Worm (Caenorhabditis elegans) whole organism, young adult: ENCODE results near the gene F44E2.6.

Source experiments
- B0035.1 ChIP-seq: sonication (generic microtip); optimal IDR thresholded peaks from 2 replicates; lab custom pipeline; 2016; ENCODE audit warnings: missing genetic modification characterization, mild to moderate bottlenecking, missing compliant biosample characterization, missing genotype, missing genetic modification reagents
- F10E7.11 ChIP-seq: sonication (generic microtip); optimal IDR thresholded peaks from 2 replicates; lab custom pipeline; 2017; ENCODE audit warnings: mild to moderate bottlenecking, missing genetic modification characterization, moderate library complexity, missing compliant biosample characterization
- F23B12.7 ChIP-seq: sonication (generic microtip); optimal IDR thresholded peaks from 2 replicates; lab custom pipeline; 2017; ENCODE audit warnings: missing genetic modification characterization, mild to moderate bottlenecking, missing compliant biosample characterization, antibody characterized with exemption, moderate library complexity; ENCODE audit not compliant: insufficient read depth
- F39B2.1 ChIP-seq: fragments of 200-800 bp; sonication (Bioruptor generic); IDR thresholded peaks from 2 replicates; pipeline ENCODE4 v1.3.6; 2022; ENCODE audit warnings: missing genetic modification reagents, missing genetic modification characterization, missing compliant biosample characterization
- K11D2.4 ChIP-seq: fragments of 200-800 bp; sonication (Bioruptor generic); IDR thresholded peaks from 2 replicates; pipeline ENCODE4 v1.3.6; 2022; ENCODE audit warnings: missing genetic modification reagents, missing genetic modification characterization, missing compliant biosample characterization
- K12H6.12 ChIP-seq: fragments of 200-800 bp; sonication (Bioruptor generic); optimal IDR thresholded peaks from 2 replicates; lab custom pipeline; 2018; ENCODE audit warnings: mild to moderate bottlenecking, missing genetic modification characterization, missing compliant biosample characterization
- Y95B8A.8 ChIP-seq: fragments of 200-800 bp; sonication (Bioruptor generic); IDR thresholded peaks from 2 replicates; pipeline ENCODE4 v1.3.6; 2022; ENCODE audit warnings: missing genetic modification reagents, missing genetic modification characterization, missing compliant biosample characterization
- ama-1 ChIP-seq, 3 experiments: fragments of 150-350 bp in 1 of 3; sonication (generic microtip) in 2 of 3; optimal IDR thresholded peaks; 2 replicates each; lab custom pipeline; 2014 to 2018; ENCODE audit warnings: missing biosample characterization in 2 of 3, missing genetic modification characterization in 2 of 3, missing genetic modification reagents in 2 of 3
- aptf-3 ChIP-seq: fragments of 200-800 bp; sonication (Bioruptor generic); IDR thresholded peaks from 2 replicates; pipeline ENCODE4 v1.3.6; 2022; ENCODE audit warnings: missing genetic modification characterization, missing compliant biosample characterization
- athp-1 ChIP-seq: sonication (generic microtip); optimal IDR thresholded peaks from 2 replicates; lab custom pipeline; 2017; ENCODE audit warnings: mild to moderate bottlenecking, missing genetic modification characterization, missing compliant biosample characterization
- attf-3 ChIP-seq: fragments of 200-800 bp; sonication (Bioruptor generic); conservative IDR thresholded peaks from 2 replicates; pipeline ENCODE4 v1.3.6; 2022; ENCODE audit warnings: missing genetic modification reagents, missing genetic modification characterization, missing compliant biosample characterization
- attf-6 ChIP-seq: fragments of 200-800 bp; sonication (Bioruptor generic); IDR thresholded peaks from 2 replicates; pipeline ENCODE4 v1.3.6; 2022; ENCODE audit warnings: missing genetic modification reagents, missing genetic modification characterization, missing compliant biosample characterization
- bed-2 ChIP-seq: fragments of 200-800 bp; sonication (Bioruptor generic); IDR thresholded peaks from 2 replicates; pipeline ENCODE4 v1.3.6; 2022; ENCODE audit warnings: missing genetic modification reagents, missing genetic modification characterization, missing compliant biosample characterization
- cebp-1 ChIP-seq, 2 experiments: fragments of 200-800 bp in 1 of 2; sonication (Bioruptor generic) in 1 of 2; sonication (generic microtip) in 1 of 2; IDR thresholded peaks in 1 of 2; optimal IDR thresholded peaks in 1 of 2; 2 replicates each; pipeline versions ENCODE4 v1.3.6 to Lab custom; 2017 to 2022; ENCODE audit warnings: missing compliant biosample characterization in 2 of 2, missing genetic modification characterization in 2 of 2, mild to moderate bottlenecking in 1 of 2, missing genetic modification reagents in 1 of 2, moderate library complexity in 1 of 2
- ceh-27 ChIP-seq: fragments of 200-800 bp; sonication (Bioruptor generic); optimal IDR thresholded peaks from 2 replicates; lab custom pipeline; 2018; ENCODE audit warnings: mild to moderate bottlenecking, missing genetic modification characterization, moderate library complexity, missing compliant biosample characterization
- ceh-40 ChIP-seq: fragments of 200-800 bp; sonication (Bioruptor generic); IDR thresholded peaks from 2 replicates; pipeline ENCODE4 v1.3.6; 2022; ENCODE audit warnings: missing genetic modification characterization, missing compliant biosample characterization
- chd-7 ChIP-seq: sonication (generic microtip); optimal IDR thresholded peaks from 2 replicates; lab custom pipeline; 2016; ENCODE audit warnings: mild to moderate bottlenecking, missing genetic modification characterization, moderate library complexity, missing compliant biosample characterization
- die-1 ChIP-seq: sonication (generic microtip); optimal IDR thresholded peaks from 2 replicates; lab custom pipeline; 2016; ENCODE audit warnings: missing genotype, mild to moderate bottlenecking, missing genetic modification characterization, missing compliant biosample characterization
- egl-44 ChIP-seq: fragments of 200-800 bp; sonication (Bioruptor generic); IDR thresholded peaks from 2 replicates; pipeline ENCODE4 v1.3.6; 2022; ENCODE audit warnings: missing genetic modification reagents, missing genetic modification characterization, missing compliant biosample characterization
- ets-4 ChIP-seq: fragments of 200-800 bp; sonication (Bioruptor generic); optimal IDR thresholded peaks from 2 replicates; lab custom pipeline; 2018; ENCODE audit warnings: mild to moderate bottlenecking, missing genetic modification characterization, missing compliant biosample characterization
- fkh-3 ChIP-seq: sonication (generic microtip); optimal IDR thresholded peaks from 2 replicates; lab custom pipeline; 2016; ENCODE audit warnings: mild to moderate bottlenecking, missing genetic modification characterization, missing compliant biosample characterization
- gei-17 ChIP-seq: fragments of 200-800 bp; sonication (Bioruptor generic); optimal IDR thresholded peaks from 2 replicates; lab custom pipeline; 2018; ENCODE audit warnings: mild to moderate bottlenecking, missing genetic modification characterization, missing compliant biosample characterization
- hrde-1 ChIP-seq: sonication (generic microtip); optimal IDR thresholded peaks from 2 replicates; lab custom pipeline; 2016; ENCODE audit warnings: missing genetic modification characterization, mild to moderate bottlenecking, missing compliant biosample characterization, moderate library complexity, missing genotype, missing genetic modification reagents, borderline replicate concordance
- madf-10 ChIP-seq: sonication (generic microtip); optimal IDR thresholded peaks from 2 replicates; lab custom pipeline; 2016; ENCODE audit warnings: mild to moderate bottlenecking, missing genetic modification characterization, missing compliant biosample characterization
- madf-8 ChIP-seq: fragments of 200-800 bp; sonication (Bioruptor generic); conservative IDR thresholded peaks from 2 replicates; pipeline ENCODE4 v1.3.6; 2022; ENCODE audit warnings: missing genetic modification reagents, missing genetic modification characterization, missing compliant biosample characterization
- mcd-1 ChIP-seq: fragments of 200-800 bp; sonication (Bioruptor generic); IDR thresholded peaks from 2 replicates; pipeline ENCODE4 v1.3.6; 2022; ENCODE audit warnings: missing genetic modification reagents, missing genetic modification characterization, missing compliant biosample characterization
- mes-4 ChIP-seq: sonication (generic microtip); optimal IDR thresholded peaks from 2 replicates; lab custom pipeline; 2016; ENCODE audit warnings: missing genotype, missing genetic modification characterization, missing compliant biosample characterization
- mxl-1 ChIP-seq: sonication (generic microtip); optimal IDR thresholded peaks from 2 replicates; lab custom pipeline; 2016; ENCODE audit warnings: missing genetic modification characterization, missing compliant biosample characterization
- nfya-2 ChIP-seq: fragments of 200-800 bp; sonication (Bioruptor generic); IDR thresholded peaks from 2 replicates; pipeline ENCODE4 v1.3.6; 2022; ENCODE audit warnings: missing genetic modification reagents, missing genetic modification characterization, missing compliant biosample characterization
- pbrm-1 ChIP-seq: fragments of 200-800 bp; sonication (Bioruptor generic); IDR thresholded peaks from 2 replicates; pipeline ENCODE4 v1.3.6; 2022; ENCODE audit warnings: missing genetic modification reagents, missing genetic modification characterization, missing compliant biosample characterization
- repo-1 ChIP-seq: sonication (generic microtip); optimal IDR thresholded peaks from 2 replicates; lab custom pipeline; 2017; ENCODE audit warnings: mild to moderate bottlenecking, missing genetic modification characterization, missing compliant biosample characterization
- snpc-1.3 ChIP-seq: sonication (generic microtip); optimal IDR thresholded peaks from 2 replicates; lab custom pipeline; 2017; ENCODE audit warnings: missing genetic modification characterization, mild to moderate bottlenecking, missing compliant biosample characterization, antibody characterized with exemption, moderate library complexity, missing genotype, missing genetic modification reagents; ENCODE audit not compliant: insufficient read depth
- snpc-4 ChIP-seq, 5 experiments: fragments of 150-350 bp in 1 of 5; sonication (generic microtip) in 4 of 5; optimal IDR thresholded peaks; 2 replicates each; lab custom pipeline; 2014 to 2018; ENCODE audit warnings: missing genetic modification characterization in 5 of 5, missing biosample characterization in 3 of 5, antibody characterized with exemption in 2 of 5, mild to moderate bottlenecking in 2 of 5, missing compliant biosample characterization in 2 of 5, missing genotype in 2 of 5, moderate library complexity in 2 of 5, missing genetic modification reagents in 1 of 5
- somi-1 ChIP-seq: fragments of 200-800 bp; sonication (Bioruptor generic); optimal IDR thresholded peaks from 2 replicates; lab custom pipeline; 2018; ENCODE audit warnings: mild to moderate bottlenecking, missing genetic modification characterization, missing compliant biosample characterization
- tlf-1 ChIP-seq: fragments of 200-800 bp; sonication (Bioruptor generic); optimal IDR thresholded peaks from 2 replicates; lab custom pipeline; 2018; ENCODE audit warnings: mild to moderate bottlenecking, missing genetic modification characterization, missing compliant biosample characterization
- zim-3 ChIP-seq: sonication (generic microtip); optimal IDR thresholded peaks from 2 replicates; lab custom pipeline; 2017; ENCODE audit warnings: mild to moderate bottlenecking, missing genetic modification characterization, moderate library complexity, missing compliant biosample characterization
- ztf-18 ChIP-seq: sonication (generic microtip); optimal IDR thresholded peaks from 2 replicates; lab custom pipeline; 2016; ENCODE audit warnings: missing genotype, mild to moderate bottlenecking, missing genetic modification characterization, missing compliant biosample characterization

Gene F44E2.6

DNA sequence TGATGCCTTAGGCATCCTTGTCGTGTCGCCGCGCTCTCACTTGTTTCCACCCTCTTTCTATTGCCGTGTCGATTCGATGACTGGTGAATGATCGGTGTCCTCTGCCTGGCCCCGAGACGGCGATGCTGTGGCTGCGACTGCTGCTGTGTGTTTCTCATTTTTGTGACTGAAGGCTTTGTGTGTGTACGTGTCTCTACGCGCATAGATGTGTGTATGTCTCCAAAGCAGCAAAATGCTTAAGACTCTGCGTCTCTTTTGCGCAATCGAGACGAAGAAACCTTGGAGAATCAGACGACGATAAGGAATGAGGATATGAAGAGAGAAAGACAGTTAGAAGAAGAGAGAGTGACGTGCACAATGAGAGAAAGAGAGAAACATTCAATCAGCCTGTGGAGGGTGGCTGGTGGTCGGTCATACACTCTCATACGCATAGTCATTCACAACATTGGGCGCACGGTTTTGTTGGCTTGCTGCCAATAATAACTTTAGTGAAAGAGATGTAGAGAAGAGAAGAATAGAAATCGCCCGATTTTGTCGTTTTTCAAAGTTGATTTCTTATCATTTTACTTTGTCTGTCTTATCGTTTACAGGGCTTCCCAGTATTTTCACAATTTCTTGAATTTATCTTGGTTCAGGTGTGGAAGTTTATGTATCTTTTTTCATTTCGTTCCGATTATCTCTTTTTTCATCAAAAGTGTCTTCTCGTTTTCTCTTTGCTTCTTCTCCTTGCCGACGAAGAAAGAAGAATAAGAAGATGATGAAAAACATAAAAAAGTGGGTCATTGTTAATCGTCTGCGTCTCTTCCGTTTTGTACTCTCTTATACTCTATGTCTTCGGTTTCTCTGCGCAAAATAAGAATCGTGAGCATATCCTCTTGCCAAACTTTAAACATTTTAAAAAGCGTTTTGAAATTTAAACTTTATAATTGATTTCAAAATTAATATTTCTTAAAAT is 42.9 kb downstream of the F44E2.6 start (continued):
- no peak for TF ChIP-seq attf-6 (GFP tag; lab: Robert Waterston, UW)
- TF ChIP-seq mxl-1 (tag; lab: Kevin White, UChicago), result no peak
- no peak for TF ChIP-seq F39B2.1 (GFP tag; lab: Robert Waterston, UW)
- peak; percentile 17; the same call in 1 of the 2 replicates for TF ChIP-seq attf-3 (GFP tag; lab: Robert Waterston, UW)
- peak; percentile 67 for TF ChIP-seq B0035.1
- 0 out of 2 replicates have a peak, but pooled peaks have one; percentile 23 for TF ChIP-seq bed-2
- TF ChIP-seq F23B12.7 (tag; lab: Kevin White, UChicago), result peak; percentile 80
- no peak for TF ChIP-seq madf-8 (GFP tag; lab: Robert Waterston, UW)
- peak; percentile 74; the same call in 1 of the 2 replicates for TF ChIP-seq K11D2.4 (GFP tag; lab: Robert Waterston, UW)
- TF ChIP-seq snpc-4 (GFP tag; optimal IDR thresholded peaks at IDR 0.05; lab: Kevin White, UChicago), result no peak
- TF ChIP-seq snpc-4 (tag; optimal IDR thresholded peaks at IDR 0.05; lab: Kevin White, UChicago), result peak; percentile 49 to 76 (median 74)
- TF ChIP-seq madf-10, result peak; percentile 88

DNA sequence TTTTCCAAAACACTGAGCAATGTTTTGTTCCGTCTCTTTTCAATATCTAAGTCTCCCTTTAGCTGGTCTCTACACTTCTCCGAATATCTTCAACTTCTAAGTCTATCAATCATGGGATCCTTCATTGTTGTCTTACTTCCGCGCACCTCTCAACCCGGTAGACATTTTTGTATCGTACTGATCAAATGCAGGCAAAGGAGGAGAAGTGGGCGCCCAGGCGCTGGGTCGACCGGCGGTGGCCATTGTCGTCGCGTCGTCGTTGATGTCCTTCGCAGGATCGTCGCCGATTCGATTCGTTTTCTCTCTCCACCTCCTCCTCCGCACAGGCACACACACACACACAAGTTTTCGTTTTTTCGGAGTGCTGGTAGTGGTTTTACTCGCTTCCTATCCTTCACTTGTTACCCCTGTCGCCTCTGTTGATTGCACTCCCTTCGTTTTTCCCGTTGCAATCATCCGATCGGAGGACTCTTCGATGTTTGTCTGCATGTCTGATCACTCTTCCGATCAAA is 43.6 kb downstream of the F44E2.6 start:
- TF ChIP-seq ceh-40 (GFP tag; lab: Robert Waterston, UW) (no peak), mes-4 (tag; lab: Kevin White, UChicago) (no peak), pbrm-1 (no peak), zim-3 (no peak), ceh-27 (no peak), fkh-3 (tag; lab: Kevin White, UChicago) (no peak), tlf-1 (GFP tag; lab: Kevin White, UChicago) (no peak), die-1 (peak; percentile 19)
- TF ChIP-seq, all 124 proteins: peak for 1

DNA sequence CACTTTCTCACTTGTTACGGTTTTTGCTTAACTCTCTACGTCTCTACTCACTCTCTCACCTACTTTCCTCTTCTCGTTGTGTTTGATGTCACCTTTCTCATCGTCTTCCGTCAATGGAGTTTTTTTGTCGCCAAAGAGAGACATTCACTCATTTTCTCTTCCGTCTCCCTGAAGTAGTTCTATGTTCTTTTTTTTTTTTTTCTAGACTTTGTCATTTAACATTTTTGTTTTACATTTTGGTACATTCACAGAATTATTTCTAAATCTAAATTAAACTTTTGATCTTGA is 44.3 kb downstream of the F44E2.6 start:
- TF ChIP-seq cebp-1 (GFP tag; IDR thresholded peaks at IDR 0.05; lab: Robert Waterston, UW), result no peak
- TF ChIP-seq cebp-1 (tag; optimal IDR thresholded peaks at IDR 0.05; lab: Kevin White, UChicago), result no peak
- TF ChIP-seq ztf-18 (tag; lab: Kevin White, UChicago), result no peak
- TF ChIP-seq repo-1 (tag; lab: Kevin White, UChicago), result no peak
- no peak for TF ChIP-seq Y95B8A.8
- no peak for TF ChIP-seq snpc-1.3 (tag; lab: Kevin White, UChicago)
- TF ChIP-seq nfya-2 (GFP tag; lab: Robert Waterston, UW), result no peak
- no peak for TF ChIP-seq aptf-3 (GFP tag; lab: Robert Waterston, UW)
- no peak for TF ChIP-seq ets-4
- TF ChIP-seq mes-4 (tag; lab: Kevin White, UChicago), result no peak

DNA sequence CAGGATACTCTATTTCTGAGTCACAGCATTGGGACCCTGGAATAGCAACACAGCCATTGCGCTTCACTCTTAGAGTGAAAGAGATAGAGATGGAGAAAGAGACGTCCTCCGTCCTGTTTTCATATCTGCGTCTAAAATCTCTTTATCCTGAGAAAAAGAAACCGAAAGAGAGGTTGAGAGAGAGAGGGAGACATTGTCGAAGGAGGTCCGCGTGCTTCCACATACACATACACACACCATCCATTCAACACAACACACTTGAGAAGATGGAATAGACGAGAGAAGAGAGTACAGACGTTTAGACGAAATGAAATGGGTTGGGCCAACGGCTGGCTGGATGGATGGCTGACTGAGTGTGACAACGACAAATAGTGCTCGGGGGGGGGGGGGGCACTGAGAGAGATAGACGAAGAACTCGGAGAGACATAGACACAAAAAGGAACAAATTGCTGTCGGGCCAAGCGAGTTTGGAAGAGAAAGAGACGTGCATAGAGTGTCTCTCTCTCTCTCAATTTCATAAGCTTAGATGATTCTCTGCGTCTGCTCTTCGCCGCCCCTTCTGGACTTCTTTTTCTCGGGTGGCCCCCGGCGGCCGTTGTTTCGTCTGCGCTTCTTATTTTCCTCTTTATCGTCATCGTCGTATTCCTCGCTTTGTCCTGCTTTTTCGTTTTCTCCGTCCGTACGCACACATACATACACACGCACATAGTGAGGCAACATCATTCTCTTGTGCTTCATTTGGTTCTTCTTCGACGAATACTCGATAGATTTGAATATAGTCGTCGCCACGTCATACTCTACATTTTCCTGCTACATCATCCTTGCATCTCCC is 44.8 kb downstream of the F44E2.6 start, which contains the start of gene F54F2.6:
Gene F54F2.6, minus strand, starts transcription at position 738 of the 832 bp plus-strand sequence.
- TF ChIP-seq athp-1 (tag; lab: Kevin White, UChicago) (peak; percentile 1), somi-1 (GFP tag; lab: Kevin White, UChicago) (peak; percentile 91), attf-3 (GFP tag; lab: Robert Waterston, UW) (no peak), gei-17 (GFP tag; lab: Kevin White, UChicago) (peak; percentile 25), egl-44 (GFP tag; lab: Robert Waterston, UW) (peak; percentile 69; the same call in 1 of the 2 replicates), F10E7.11 (tag; lab: Kevin White, UChicago) (peak; percentile 9), snpc-4 (GFP tag; optimal IDR thresholded peaks at IDR 0.05; lab: Kevin White, UChicago) (no peak), snpc-4 (tag; optimal IDR thresholded peaks at IDR 0.05; lab: Kevin White, UChicago) (peak in 2 of 4 experiments; percentile 50), K11D2.4 (GFP tag; lab: Robert Waterston, UW) (peak; percentile 73; the same call in 1 of the 2 replicates), mcd-1 (GFP tag; lab: Robert Waterston, UW) (peak; percentile 59), hrde-1 (tag; lab: Kevin White, UChicago) (no peak), cebp-1 (GFP tag; IDR thresholded peaks at IDR 0.05; lab: Robert Waterston, UW) (peak; percentile 60), cebp-1 (tag; optimal IDR thresholded peaks at IDR 0.05; lab: Kevin White, UChicago) (peak; percentile 91), K12H6.12 (tag; lab: Kevin White, UChicago) (peak; percentile 97), chd-7 (peak; percentile 82), ama-1 (optimal IDR thresholded peaks at IDR 0.05; lab: Kevin White, UChicago) (no peak), ama-1 (GFP tag; optimal IDR thresholded peaks at IDR 0.05; lab: Kevin White, UChicago) (peak in 1 of 2 experiments; percentile 23), zim-3 (no peak)
